Worm (Caenorhabditis elegans): ENCODE measurements around the gene EGAP2.2.

Gene EGAP2.2

DNA sequence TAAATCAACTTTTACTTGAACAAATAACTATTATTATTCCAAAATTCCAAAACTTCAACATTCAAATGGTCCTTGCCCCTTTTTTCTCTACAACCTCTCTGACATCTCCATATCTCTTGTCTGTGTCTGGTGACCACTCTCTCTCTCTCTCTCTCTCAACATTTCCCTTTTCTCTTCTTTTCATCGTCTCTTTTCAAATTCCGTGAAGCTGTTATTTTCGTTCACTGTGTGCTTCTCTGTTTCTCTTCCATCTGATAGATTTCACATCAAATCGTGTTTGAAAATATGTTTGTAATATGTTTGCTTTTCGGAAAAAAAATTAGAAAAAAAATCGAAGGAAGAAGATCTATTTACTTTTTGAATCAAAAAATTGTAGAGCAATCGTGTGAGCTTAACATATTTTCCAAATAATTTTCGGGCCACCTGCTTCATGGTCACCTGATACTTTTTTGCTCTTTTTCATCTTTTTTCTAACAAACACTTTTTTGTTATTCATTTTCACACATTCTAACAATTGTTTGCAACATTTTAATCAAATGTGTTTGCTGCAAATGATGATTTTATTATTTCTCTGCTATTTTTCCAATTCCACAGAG, 28.6 kb upstream of the EGAP2.2 start:
- TF ChIP-seq tbx-37 (GFP tag; conservative IDR thresholded peaks at IDR 0.05) (no peak), aly-1 (tag; optimal IDR thresholded peaks at IDR 0.05) (no peak), hmg-4 (GFP tag; optimal IDR thresholded peaks at IDR 0.05) (no peak), sea-1 (GFP tag; conservative IDR thresholded peaks at IDR 0.05) (no peak), F13C5.2 (tag; optimal IDR thresholded peaks at IDR 0.05) (no peak), tbx-11 (GFP tag; IDR thresholded peaks at IDR 0.05) (no peak), ceh-13 (GFP tag; optimal IDR thresholded peaks at IDR 0.05) (no peak), tra-4 (tag; optimal IDR thresholded peaks at IDR 0.05) (no peak)

DNA sequence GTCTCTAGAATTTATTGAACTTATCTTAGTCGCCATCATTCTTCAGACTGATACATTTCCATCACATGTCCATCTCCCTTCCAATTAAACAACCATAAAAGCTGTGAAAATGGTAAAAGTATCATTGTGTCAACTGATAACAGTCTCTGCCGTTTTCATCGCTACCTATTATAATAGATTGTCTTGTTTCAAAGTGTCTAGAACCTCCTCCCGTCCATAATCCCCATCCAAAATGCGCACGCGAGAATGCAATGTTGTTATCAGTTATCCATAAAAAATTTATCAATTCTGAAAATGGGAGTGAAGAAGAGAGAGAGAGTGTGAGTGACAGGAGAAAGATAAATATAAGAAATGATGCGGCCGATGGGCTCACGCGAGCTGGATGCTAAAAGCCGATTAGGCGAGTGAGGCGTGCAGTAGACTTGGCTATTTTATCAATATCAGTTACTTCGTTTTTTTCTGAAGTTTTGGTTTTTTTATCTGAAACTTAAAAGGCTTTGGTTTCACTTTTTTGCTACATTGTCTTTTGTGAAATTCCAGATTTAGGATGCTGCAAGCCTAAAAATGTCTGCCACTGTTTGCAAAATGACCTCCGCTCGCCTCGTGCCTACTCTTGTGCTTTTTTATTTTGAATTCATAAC, 27.7 kb upstream of the EGAP2.2 start:
- no peak for TF ChIP-seq ets-7 (tag; optimal IDR thresholded peaks at IDR 0.05)

- TF ChIP-seq B0310.2 (tag; optimal IDR thresholded peaks at IDR 0.05) (no peak), pes-1 (GFP tag; IDR thresholded peaks at IDR 0.05) (no peak), hnd-1 (tag; optimal IDR thresholded peaks at IDR 0.05) (no peak), ceh-36 (tag; optimal IDR thresholded peaks at IDR 0.05) (no peak), aly-1 (tag; optimal IDR thresholded peaks at IDR 0.05) (no peak), ama-1 (optimal IDR thresholded peaks at IDR 0.05) (no peak), hmbx-1 (tag; optimal IDR thresholded peaks at IDR 0.05) (no peak), sea-1 (GFP tag; conservative IDR thresholded peaks at IDR 0.05) (no peak), F13C5.2 (tag; optimal IDR thresholded peaks at IDR 0.05) (no peak), hmg-4 (GFP tag; optimal IDR thresholded peaks at IDR 0.05) (no peak), scrt-1 (GFP tag; IDR thresholded peaks at IDR 0.05) (no peak), tra-4 (tag; optimal IDR thresholded peaks at IDR 0.05) (no peak), tbx-11 (GFP tag; IDR thresholded peaks at IDR 0.05) (no peak), flt-1 (GFP tag; IDR thresholded peaks at IDR 0.05) (no peak), ceh-13 (GFP tag; optimal IDR thresholded peaks at IDR 0.05) (no peak)
Observed at ce11 chrII:5202930-5203329, 26.8 kb upstream of the EGAP2.2 start, which contains the start of gene ampd-1. ampd-1 (plus strand) TSS chrII:5203322.

DNA sequence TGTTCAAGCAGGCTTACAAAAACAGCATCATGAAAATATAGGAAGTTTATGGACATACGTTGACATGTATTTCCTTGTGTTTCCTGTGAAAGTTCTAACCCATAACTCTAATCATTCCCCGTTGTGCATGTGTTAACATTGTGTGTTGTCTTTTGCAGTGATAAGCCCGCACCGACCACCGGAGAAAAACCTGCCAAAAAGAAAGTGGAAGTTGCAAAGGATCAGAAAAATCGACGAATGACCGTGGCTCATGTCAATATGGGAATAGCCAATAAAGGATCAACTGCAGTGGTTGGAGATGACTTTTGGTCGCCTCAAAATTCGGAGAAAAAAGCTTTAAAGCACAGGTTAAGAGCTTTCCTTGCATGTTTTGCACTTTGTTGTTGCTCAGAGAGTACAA, 24.4 kb upstream of the EGAP2.2 start:
- TF ChIP-seq tbx-11 (GFP tag; IDR thresholded peaks at IDR 0.05) (no peak), ets-7 (tag; optimal IDR thresholded peaks at IDR 0.05) (no peak), sea-1 (GFP tag; conservative IDR thresholded peaks at IDR 0.05) (no peak), tbx-37 (GFP tag; conservative IDR thresholded peaks at IDR 0.05) (no peak), F13C5.2 (tag; optimal IDR thresholded peaks at IDR 0.05) (no peak), ama-1 (optimal IDR thresholded peaks at IDR 0.05) (no peak), hmbx-1 (tag; optimal IDR thresholded peaks at IDR 0.05) (no peak), ceh-36 (tag; optimal IDR thresholded peaks at IDR 0.05) (no peak), hmg-4 (GFP tag; optimal IDR thresholded peaks at IDR 0.05) (no peak), B0310.2 (tag; optimal IDR thresholded peaks at IDR 0.05) (no peak), scrt-1 (GFP tag; IDR thresholded peaks at IDR 0.05) (no peak), hnd-1 (tag; optimal IDR thresholded peaks at IDR 0.05) (no peak), tra-4 (tag; optimal IDR thresholded peaks at IDR 0.05) (no peak), ceh-13 (GFP tag; optimal IDR thresholded peaks at IDR 0.05) (no peak), flt-1 (GFP tag; IDR thresholded peaks at IDR 0.05) (no peak), aly-1 (tag; optimal IDR thresholded peaks at IDR 0.05) (no peak), pes-1 (GFP tag; IDR thresholded peaks at IDR 0.05) (no peak)

DNA sequence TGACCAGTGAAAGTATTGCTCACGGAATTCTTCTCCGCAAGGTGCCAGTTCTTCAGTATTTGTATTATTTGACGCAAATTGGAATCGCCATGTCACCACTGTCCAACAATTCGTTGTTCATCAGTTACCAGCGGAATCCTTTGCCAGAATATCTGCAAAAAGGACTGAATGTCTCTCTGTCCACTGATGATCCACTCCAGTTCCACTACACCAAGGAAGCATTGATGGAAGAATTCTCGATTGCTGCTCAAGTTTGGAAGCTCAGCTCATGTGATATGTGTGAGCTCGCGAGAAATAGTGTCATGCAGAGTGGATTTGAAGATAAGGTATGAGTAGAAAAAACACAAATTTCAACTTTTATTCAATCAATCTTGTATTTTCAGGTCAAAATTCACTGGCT, 20.6 kb upstream of the EGAP2.2 start:
- TF ChIP-seq tbx-37 (GFP tag; conservative IDR thresholded peaks at IDR 0.05) (no peak), ama-1 (optimal IDR thresholded peaks at IDR 0.05) (no peak), ceh-13 (GFP tag; optimal IDR thresholded peaks at IDR 0.05) (no peak), ets-7 (tag; optimal IDR thresholded peaks at IDR 0.05) (no peak), B0310.2 (tag; optimal IDR thresholded peaks at IDR 0.05) (no peak), sea-1 (GFP tag; conservative IDR thresholded peaks at IDR 0.05) (no peak), F13C5.2 (tag; optimal IDR thresholded peaks at IDR 0.05) (no peak), scrt-1 (GFP tag; IDR thresholded peaks at IDR 0.05) (no peak), flt-1 (GFP tag; IDR thresholded peaks at IDR 0.05) (no peak), hmbx-1 (tag; optimal IDR thresholded peaks at IDR 0.05) (no peak), aly-1 (tag; optimal IDR thresholded peaks at IDR 0.05) (no peak), tra-4 (tag; optimal IDR thresholded peaks at IDR 0.05) (no peak), pes-1 (GFP tag; IDR thresholded peaks at IDR 0.05) (no peak), ceh-36 (tag; optimal IDR thresholded peaks at IDR 0.05) (no peak), tbx-11 (GFP tag; IDR thresholded peaks at IDR 0.05) (no peak), hmg-4 (GFP tag; optimal IDR thresholded peaks at IDR 0.05) (no peak), hnd-1 (tag; optimal IDR thresholded peaks at IDR 0.05) (no peak)

ce11 chrII:5210830-5211229, 18.9 kb upstream of the EGAP2.2 start, which contains the start of gene C34F11.8:
C34F11.8 (minus strand) TSS chrII:5210964.
- TF ChIP-seq tra-4 (tag; optimal IDR thresholded peaks at IDR 0.05) (no peak), scrt-1 (GFP tag; IDR thresholded peaks at IDR 0.05) (no peak), ceh-13 (GFP tag; optimal IDR thresholded peaks at IDR 0.05) (no peak), tbx-11 (GFP tag; IDR thresholded peaks at IDR 0.05) (no peak), ets-7 (tag; optimal IDR thresholded peaks at IDR 0.05) (no peak), pes-1 (GFP tag; IDR thresholded peaks at IDR 0.05) (no peak), hnd-1 (tag; optimal IDR thresholded peaks at IDR 0.05) (no peak), ceh-36 (tag; optimal IDR thresholded peaks at IDR 0.05) (no peak), hmg-4 (GFP tag; optimal IDR thresholded peaks at IDR 0.05) (no peak), sea-1 (GFP tag; conservative IDR thresholded peaks at IDR 0.05) (no peak), F13C5.2 (tag; optimal IDR thresholded peaks at IDR 0.05) (no peak)

ce11 chrII:5211970-5212369, 17.7 kb upstream of the EGAP2.2 start, which contains the start of gene C34F11.2:
C34F11.2 (plus strand) TSS chrII:5212270.
- TF ChIP-seq ets-7 (tag; optimal IDR thresholded peaks at IDR 0.05) (no peak), hmg-4 (GFP tag; optimal IDR thresholded peaks at IDR 0.05) (no peak), tbx-11 (GFP tag; IDR thresholded peaks at IDR 0.05) (no peak), F13C5.2 (tag; optimal IDR thresholded peaks at IDR 0.05) (no peak), hmbx-1 (tag; optimal IDR thresholded peaks at IDR 0.05) (no peak), aly-1 (tag; optimal IDR thresholded peaks at IDR 0.05) (no peak), pes-1 (GFP tag; IDR thresholded peaks at IDR 0.05) (no peak), B0310.2 (tag; optimal IDR thresholded peaks at IDR 0.05) (no peak), scrt-1 (GFP tag; IDR thresholded peaks at IDR 0.05) (no peak), sea-1 (GFP tag; conservative IDR thresholded peaks at IDR 0.05) (no peak), ceh-36 (tag; optimal IDR thresholded peaks at IDR 0.05) (no peak), tra-4 (tag; optimal IDR thresholded peaks at IDR 0.05) (no peak), flt-1 (GFP tag; IDR thresholded peaks at IDR 0.05) (no peak), ama-1 (optimal IDR thresholded peaks at IDR 0.05) (no peak), tbx-37 (GFP tag; conservative IDR thresholded peaks at IDR 0.05) (no peak), hnd-1 (tag; optimal IDR thresholded peaks at IDR 0.05) (no peak), ceh-13 (GFP tag; optimal IDR thresholded peaks at IDR 0.05) (no peak)

Data from whole organism, early embryonic.